Comparison of ENCODE assay signal across 4 fruit fly cellular contexts in the genomic region with DNA sequence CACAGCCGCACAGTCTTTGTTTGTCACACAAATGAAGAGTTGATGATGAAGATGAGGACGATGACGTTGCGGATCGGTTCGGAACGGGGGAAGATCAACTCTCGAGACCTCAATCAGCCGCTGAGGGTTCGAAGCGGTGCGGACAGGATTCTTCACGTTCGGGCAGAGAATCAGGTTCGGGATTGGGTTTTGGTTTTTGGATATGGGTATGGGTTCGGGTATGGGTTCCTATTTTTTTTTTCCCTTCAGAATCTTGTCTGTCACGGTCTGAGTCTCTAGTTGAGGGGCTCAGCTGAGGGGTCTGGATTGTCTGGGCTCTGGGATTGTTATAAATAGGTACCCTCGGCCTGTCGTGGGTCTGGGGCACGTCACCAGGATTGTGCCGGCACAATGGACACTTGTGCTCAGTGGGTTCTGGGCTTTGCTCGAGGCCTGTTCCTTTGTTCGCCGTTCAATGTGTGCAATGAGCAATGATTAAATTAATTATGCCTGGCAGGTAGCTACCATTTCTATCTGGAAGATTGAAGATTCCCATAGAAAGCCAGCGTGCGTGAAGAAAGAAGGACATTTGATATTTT.
TF ChIP-seq lines count a peak whose summit lies in the region.

No protein-coding gene starts in this region.

- no peak for TF ChIP-seq CTCF in whole organism, embryonic (GFP tag; optimal IDR thresholded peaks at IDR 0.05; lab: Kevin White, UChicago)

TF ChIP-seq in whole organism, embryonic, 481 proteins besides CTCF, POLR2A, EP300 and RAD21 (continues in another document):
- TF ChIP-seq sima (GFP tag; optimal IDR thresholded peaks at IDR 0.05; lab: Kevin White, UChicago), result no peak
- TF ChIP-seq sens (GFP tag; lab: Kevin White, UChicago), result peak; percentile 71
- no peak for TF ChIP-seq CG15514 (GFP tag; optimal IDR thresholded peaks at IDR 0.05; lab: Kevin White, UChicago)
- TF ChIP-seq CG15479 (GFP tag; optimal IDR thresholded peaks at IDR 0.05; lab: Kevin White, UChicago), result peak; percentile 4
- 0 out of 3 replicates have a peak, but pooled peaks have one; percentile 28 for TF ChIP-seq otp (GFP tag; IDR thresholded peaks at IDR 0.05; lab: Robert Waterston, UW)
- TF ChIP-seq Sry-δ (GFP tag; optimal IDR thresholded peaks at IDR 0.05; lab: Kevin White, UChicago), result no peak
- TF ChIP-seq CG7786 (GFP tag; optimal IDR thresholded peaks at IDR 0.05; lab: Kevin White, UChicago), result no peak
- TF ChIP-seq CG5245 (GFP tag; optimal IDR thresholded peaks at IDR 0.05; lab: Kevin White, UChicago), result no peak
- no peak for TF ChIP-seq CG14710 (tag; optimal IDR thresholded peaks at IDR 0.05; lab: Kevin White, UChicago)
- TF ChIP-seq kni (GFP tag; optimal IDR thresholded peaks at IDR 0.05; lab: Kevin White, UChicago), result peak; percentile 73
- TF ChIP-seq nom (GFP tag; optimal IDR thresholded peaks at IDR 0.05; lab: Kevin White, UChicago), result no peak
- TF ChIP-seq CG9609 (GFP tag; optimal IDR thresholded peaks at IDR 0.05; lab: Kevin White, UChicago), result no peak
- no peak for TF ChIP-seq CG12744 (GFP tag; optimal IDR thresholded peaks at IDR 0.05; lab: Kevin White, UChicago)
- no peak for TF ChIP-seq MBD-R2 (GFP tag; IDR thresholded peaks at IDR 0.05; lab: Robert Waterston, UW)
- peak; percentile 93 for TF ChIP-seq p53 (GFP tag; optimal IDR thresholded peaks at IDR 0.05; lab: Kevin White, UChicago)
- TF ChIP-seq CG14050 (GFP tag; IDR thresholded peaks at IDR 0.05; lab: Robert Waterston, UW), result no peak
- no peak for TF ChIP-seq CG7271 (tag; optimal IDR thresholded peaks at IDR 0.05; lab: Kevin White, UChicago)
- no peak for TF ChIP-seq HLH4C (GFP tag; IDR thresholded peaks at IDR 0.05; lab: Robert Waterston, UW; ENCODE audit: partially characterized antibody)
- TF ChIP-seq lilli (GFP tag; optimal IDR thresholded peaks at IDR 0.05; lab: Kevin White, UChicago), result no peak
- no peak for TF ChIP-seq Dad (GFP tag; optimal IDR thresholded peaks at IDR 0.05; lab: Kevin White, UChicago)
- TF ChIP-seq Med (GFP tag; lab: Kevin White, UChicago), result peak; percentile 36
- no peak for TF ChIP-seq Chrac-16 (GFP tag; optimal IDR thresholded peaks at IDR 0.05; lab: Kevin White, UChicago)

TF ChIP-seq in whole organism, prepupa, 60 proteins besides CTCF, POLR2A, EP300 and RAD21 (continues in another document):
- TF ChIP-seq Eip75B (GFP tag; optimal IDR thresholded peaks at IDR 0.05; lab: Kevin White, UChicago), result no peak
- TF ChIP-seq Hr4 (GFP tag; optimal IDR thresholded peaks at IDR 0.05; lab: Kevin White, UChicago), result no peak
- TF ChIP-seq Eip78C (GFP tag; lab: Kevin White, UChicago), result peak; percentile 52
- no peak for TF ChIP-seq Ets21C (GFP tag; optimal IDR thresholded peaks at IDR 0.05; lab: Kevin White, UChicago)
- TF ChIP-seq Hr38 (GFP tag; optimal IDR thresholded peaks at IDR 0.05; lab: Kevin White, UChicago), result no peak
- no peak for TF ChIP-seq CG34406 (GFP tag; optimal IDR thresholded peaks at IDR 0.05; lab: Kevin White, UChicago)
- no peak for TF ChIP-seq CG31627 (GFP tag; optimal IDR thresholded peaks at IDR 0.05; lab: Kevin White, UChicago)
- no peak for TF ChIP-seq CG3032 (tag; optimal IDR thresholded peaks at IDR 0.05; lab: Kevin White, UChicago)
- no peak for TF ChIP-seq CG8319 (GFP tag; optimal IDR thresholded peaks at IDR 0.05; lab: Kevin White, UChicago)
- TF ChIP-seq CG11902 (GFP tag; optimal IDR thresholded peaks at IDR 0.05; lab: Kevin White, UChicago), result no peak
- no peak for TF ChIP-seq Met (GFP tag; optimal IDR thresholded peaks at IDR 0.05; lab: Kevin White, UChicago)
- no peak for TF ChIP-seq Lpt (GFP tag; optimal IDR thresholded peaks at IDR 0.05; lab: Kevin White, UChicago)
- peak in 1 of 2 experiments; percentile 2 for TF ChIP-seq ss (GFP tag; optimal IDR thresholded peaks at IDR 0.05; lab: Kevin White, UChicago)
- 0 out of 3 replicates have a peak, but pooled peaks have one; percentile 11 for TF ChIP-seq CG6163 (GFP tag; IDR thresholded peaks at IDR 0.05; lab: Robert Waterston, UW)
- TF ChIP-seq spab (GFP tag; optimal IDR thresholded peaks at IDR 0.05; lab: Kevin White, UChicago), result no peak
- TF ChIP-seq CG6276 (GFP tag; optimal IDR thresholded peaks at IDR 0.05; lab: Kevin White, UChicago), result no peak
- TF ChIP-seq CG9139 (GFP tag; optimal IDR thresholded peaks at IDR 0.05; lab: Kevin White, UChicago), result no peak
- TF ChIP-seq CG6808 (GFP tag; optimal IDR thresholded peaks at IDR 0.05; lab: Kevin White, UChicago), result no peak
- no peak for TF ChIP-seq CG10669 (GFP tag; optimal IDR thresholded peaks at IDR 0.05; lab: Kevin White, UChicago)
- TF ChIP-seq CG7368 (GFP tag; optimal IDR thresholded peaks at IDR 0.05; lab: Kevin White, UChicago), result no peak
- no peak for TF ChIP-seq CG6792 (GFP tag; optimal IDR thresholded peaks at IDR 0.05; lab: Kevin White, UChicago)
- TF ChIP-seq topi (GFP tag; optimal IDR thresholded peaks at IDR 0.05; lab: Kevin White, UChicago), result no peak
- TF ChIP-seq CG4318 (GFP tag; optimal IDR thresholded peaks at IDR 0.05; lab: Kevin White, UChicago), result no peak

TF ChIP-seq in whole organism, pupa, 21 proteins besides CTCF, POLR2A, EP300 and RAD21:
- no peak for TF ChIP-seq gl (tag; optimal IDR thresholded peaks at IDR 0.05; lab: Kevin White, UChicago)
- TF ChIP-seq EcR (GFP tag; optimal IDR thresholded peaks at IDR 0.05; lab: Kevin White, UChicago), result peak; percentile 35

TF ChIP-seq in whole organism, wandering third instar larva, 38 proteins besides CTCF, POLR2A, EP300 and RAD21:
- TF ChIP-seq GATAd (GFP tag; optimal IDR thresholded peaks at IDR 0.05; lab: Kevin White, UChicago) (no peak), sage (GFP tag; optimal IDR thresholded peaks at IDR 0.05; lab: Kevin White, UChicago) (no peak), woc (GFP tag; optimal IDR thresholded peaks at IDR 0.05; lab: Kevin White, UChicago) (peak; percentile 21), Dfd (GFP tag; optimal IDR thresholded peaks at IDR 0.05; lab: Kevin White, UChicago) (no peak)
